Worm (Caenorhabditis elegans) whole organism, L4 larva: ENCODE measurements around the gene pph-6.

Experiments used
- aly-2 ChIP-seq: sonication (generic microtip); optimal IDR thresholded peaks from 2 replicates; lab custom pipeline; 2018; ENCODE audit warnings: missing biosample characterization, missing genetic modification characterization
- dve-1 ChIP-seq: sonication (generic microtip); optimal IDR thresholded peaks from 2 replicates; lab custom pipeline; 2017; ENCODE audit warnings: antibody characterized with exemption, mild to moderate bottlenecking, missing genetic modification characterization, missing compliant biosample characterization; ENCODE audit not compliant: insufficient read depth
- lin-13 ChIP-seq: fragments of 150-350 bp; optimal IDR thresholded peaks from 2 replicates; lab custom pipeline; 2014; ENCODE audit warnings: missing biosample characterization, missing genetic modification reagents, missing genetic modification characterization
- lin-15B ChIP-seq: fragments of 150-350 bp; sonication (generic microtip); optimal IDR thresholded peaks from 3 replicates; lab custom pipeline; 2014; ENCODE audit warnings: missing biosample characterization, missing genetic modification characterization
- nhr-10 ChIP-seq: fragments of 150-350 bp; optimal IDR thresholded peaks from 2 replicates; lab custom pipeline; 2014; ENCODE audit warnings: missing biosample characterization, missing genetic modification characterization
- nhr-28 ChIP-seq: fragments of 150-350 bp; optimal IDR thresholded peaks from 2 replicates; lab custom pipeline; 2014; ENCODE audit warnings: missing biosample characterization, missing genetic modification characterization
- nhr-77 ChIP-seq: fragments of 150-350 bp; optimal IDR thresholded peaks from 2 replicates; lab custom pipeline; 2014; ENCODE audit warnings: missing biosample characterization, missing genetic modification characterization
- pqm-1 ChIP-seq: sonication (generic microtip); optimal IDR thresholded peaks from 2 replicates; lab custom pipeline; 2017; ENCODE audit warnings: missing biosample characterization, missing genetic modification characterization
- sdz-12 ChIP-seq: fragments of 200-800 bp; sonication (Bioruptor generic); optimal IDR thresholded peaks from 2 replicates; lab custom pipeline; 2018; ENCODE audit warnings: mild to moderate bottlenecking, missing genetic modification characterization, missing compliant biosample characterization
- unc-39 ChIP-seq: sonication (generic microtip); optimal IDR thresholded peaks from 2 replicates; lab custom pipeline; 2017; ENCODE audit warnings: missing biosample characterization, missing genetic modification characterization
- unc-62 ChIP-seq, 3 experiments: fragments of 150-350 bp in 1 of 3; sonication (generic microtip); optimal IDR thresholded peaks in 2 of 3; peaks in 1 of 3; 1 replicate in 1 of 3; 2 replicates in 2 of 3; lab custom pipeline; 2014 to 2017; ENCODE audit warnings: missing biosample characterization in 3 of 3, missing genetic modification characterization in 3 of 3, missing genetic modification reagents in 3 of 3, missing genotype in 1 of 3

DNA sequence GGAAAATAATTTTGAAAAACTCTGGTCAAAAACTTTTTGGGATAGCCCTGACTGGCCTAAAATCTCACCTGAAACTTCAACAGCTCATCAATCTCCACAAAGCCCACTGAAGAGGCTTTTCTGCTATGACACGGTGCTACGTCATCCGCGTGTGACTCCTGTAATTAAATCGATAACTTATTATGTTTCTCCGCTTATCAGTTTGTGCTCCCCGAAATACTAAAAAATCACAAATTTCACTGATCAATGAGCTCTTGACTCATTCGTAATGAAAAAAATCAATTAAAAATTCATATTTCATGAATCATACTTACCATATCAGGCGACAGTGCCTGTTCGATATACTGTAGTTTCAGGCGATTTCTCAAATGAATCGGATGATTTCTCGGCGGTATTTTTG is 13.5 kb downstream of the pph-6 start:
- TF ChIP-seq dve-1, result peak; percentile 64
- TF ChIP-seq lin-15B (tag; lab: Kevin White, UChicago), result no peak
- no peak for TF ChIP-seq lin-13
- no peak for TF ChIP-seq sdz-12 (GFP tag; lab: Kevin White, UChicago)
- TF ChIP-seq nhr-10 (tag; lab: Kevin White, UChicago), result no peak
- TF ChIP-seq nhr-28 (tag; lab: Kevin White, UChicago), result peak; percentile 60
- peak; percentile 58 for TF ChIP-seq pqm-1 (tag; lab: Kevin White, UChicago)
- TF ChIP-seq nhr-77 (tag; lab: Kevin White, UChicago), result no peak
- no peak for TF ChIP-seq unc-62 (GFP tag; optimal IDR thresholded peaks at IDR 0.05 in 1 of 2; lab: Kevin White, UChicago)
- TF ChIP-seq unc-62 (tag; optimal IDR thresholded peaks at IDR 0.05; lab: Kevin White, UChicago), result no peak
- TF ChIP-seq unc-39, result no peak
- TF ChIP-seq aly-2 (tag; lab: Kevin White, UChicago), result no peak
